Fruit fly (Drosophila melanogaster): ENCODE measurements around the gene Tre1.

dm6 chrX:5723577-5723976, 43.8 kb upstream of the Tre1 start:
- no peak for TF ChIP-seq Sin3A (optimal IDR thresholded peaks at IDR 0.05)
- TF ChIP-seq Myc (optimal IDR thresholded peaks at IDR 0.05): no peak
- TF ChIP-seq h (optimal IDR thresholded peaks at IDR 0.05): no peak

Data from Kc167 (cell line).